Worm (Caenorhabditis elegans) whole organism, L2 larva: ENCODE results near the gene F49C5.12.

Experiments
- R02D3.7 ChIP-seq: fragments of 150-350 bp; optimal IDR thresholded peaks from 2 replicates; lab custom pipeline; 2014; ENCODE audit warnings: missing biosample characterization, missing genetic modification characterization
- Y55F3AM.14 ChIP-seq: fragments of 200-800 bp; sonication (Bioruptor generic); optimal IDR thresholded peaks from 2 replicates; lab custom pipeline; 2018; ENCODE audit warnings: mild to moderate bottlenecking, missing genetic modification characterization, missing compliant biosample characterization
- ZK546.5 ChIP-seq: sonication (generic microtip); optimal IDR thresholded peaks from 2 replicates; lab custom pipeline; 2017; ENCODE audit warnings: missing biosample characterization, missing genetic modification characterization
- ama-1 ChIP-seq: fragments of 150-350 bp; optimal IDR thresholded peaks from 2 replicates; lab custom pipeline; 2018; ENCODE audit warnings: inconsistent platforms
- lin-39 ChIP-seq: fragments of 150-350 bp; optimal IDR thresholded peaks from 2 replicates; lab custom pipeline; 2014; ENCODE audit warnings: missing biosample characterization, missing genetic modification reagents, missing genetic modification characterization
- nhr-12 ChIP-seq: fragments of 150-350 bp; optimal IDR thresholded peaks from 2 replicates; lab custom pipeline; 2014; ENCODE audit warnings: missing biosample characterization, missing genetic modification characterization
- snpc-4 ChIP-seq: fragments of 150-350 bp; optimal IDR thresholded peaks from 2 replicates; lab custom pipeline; 2014; ENCODE audit warnings: missing biosample characterization, missing genetic modification characterization
- unc-62 ChIP-seq: fragments of 150-350 bp; optimal IDR thresholded peaks from 2 replicates; lab custom pipeline; 2014; ENCODE audit warnings: missing biosample characterization, missing genetic modification reagents, missing genetic modification characterization
- ztf-4 ChIP-seq: fragments of 150-350 bp; optimal IDR thresholded peaks from 2 replicates; lab custom pipeline; 2014; ENCODE audit warnings: missing biosample characterization, missing genetic modification characterization

- TF ChIP-seq snpc-4 (tag; lab: Kevin White, UChicago) (no peak), lin-39 (tag; lab: Kevin White, UChicago) (no peak), nhr-12 (tag; lab: Kevin White, UChicago) (no peak), R02D3.7 (tag; lab: Kevin White, UChicago) (no peak), ama-1 (lab: Kevin White, UChicago) (no peak), ztf-4 (no peak), ZK546.5 (tag; lab: Kevin White, UChicago) (no peak), unc-62 (GFP tag; lab: Kevin White, UChicago) (no peak), Y55F3AM.14 (GFP tag; lab: Kevin White, UChicago) (no peak)
These were observed 29.2 kb downstream of the F49C5.12 start, which contains the start of gene srx-120 for ce11 chrII:12530958-12531357.
